Worm (Caenorhabditis elegans) whole organism, late embryonic: ENCODE measurements around the gene srj-18.

Experiments used
- C38D4.7 ChIP-seq: fragments of 200-800 bp; sonication (Bioruptor generic); optimal IDR thresholded peaks from 2 replicates; lab custom pipeline; 2018; ENCODE audit warnings: mild to moderate bottlenecking, missing genetic modification characterization, moderate library complexity, missing compliant biosample characterization
- K02D7.2 ChIP-seq: sonication (generic microtip); optimal IDR thresholded peaks from 2 replicates; lab custom pipeline; 2017; ENCODE audit warnings: mild to moderate bottlenecking, missing genetic modification characterization, missing compliant biosample characterization
- T23F11.4 ChIP-seq: fragments of 200-800 bp; sonication (Bioruptor generic); optimal IDR thresholded peaks from 2 replicates; lab custom pipeline; 2018; ENCODE audit warnings: mild to moderate bottlenecking, missing genetic modification characterization, missing compliant biosample characterization
- elt-2 ChIP-seq: sonication (generic microtip); optimal IDR thresholded peaks from 2 replicates; lab custom pipeline; 2016; ENCODE audit warnings: missing genetic modification reagents, missing genetic modification characterization, missing compliant biosample characterization
- ets-4 ChIP-seq: sonication (generic microtip); optimal IDR thresholded peaks from 2 replicates; lab custom pipeline; 2016; ENCODE audit warnings: missing genetic modification characterization, missing compliant biosample characterization
- fax-1 ChIP-seq: sonication (generic microtip); optimal IDR thresholded peaks from 2 replicates; lab custom pipeline; 2016; ENCODE audit warnings: missing genotype, missing genetic modification characterization, missing compliant biosample characterization
- lim-6 ChIP-seq: sonication (generic microtip); optimal IDR thresholded peaks from 2 replicates; lab custom pipeline; 2016; ENCODE audit warnings: missing genetic modification characterization, missing compliant biosample characterization
- lin-11 ChIP-seq: fragments of 200-800 bp; sonication (Bioruptor generic); optimal IDR thresholded peaks from 2 replicates; lab custom pipeline; 2018; ENCODE audit warnings: mild to moderate bottlenecking, missing genetic modification characterization, missing compliant biosample characterization
- pag-3 ChIP-seq: sonication (generic microtip); optimal IDR thresholded peaks from 2 replicates; lab custom pipeline; 2016; ENCODE audit warnings: missing compliant biosample characterization, missing genetic modification characterization, borderline replicate concordance
- pqm-1 ChIP-seq: sonication (generic microtip); optimal IDR thresholded peaks from 2 replicates; lab custom pipeline; 2016; ENCODE audit warnings: missing genetic modification characterization, missing compliant biosample characterization
- ref-2 ChIP-seq: sonication (generic microtip); optimal IDR thresholded peaks from 2 replicates; lab custom pipeline; 2016; ENCODE audit warnings: missing genetic modification characterization, missing compliant biosample characterization
- tbx-2 ChIP-seq: sonication (generic microtip); optimal IDR thresholded peaks from 2 replicates; lab custom pipeline; 2016; ENCODE audit warnings: missing genetic modification characterization, missing compliant biosample characterization
- unc-55 ChIP-seq: sonication (generic microtip); optimal IDR thresholded peaks from 2 replicates; lab custom pipeline; 2017; ENCODE audit warnings: missing biosample characterization, missing genetic modification reagents, missing genetic modification characterization

DNA sequence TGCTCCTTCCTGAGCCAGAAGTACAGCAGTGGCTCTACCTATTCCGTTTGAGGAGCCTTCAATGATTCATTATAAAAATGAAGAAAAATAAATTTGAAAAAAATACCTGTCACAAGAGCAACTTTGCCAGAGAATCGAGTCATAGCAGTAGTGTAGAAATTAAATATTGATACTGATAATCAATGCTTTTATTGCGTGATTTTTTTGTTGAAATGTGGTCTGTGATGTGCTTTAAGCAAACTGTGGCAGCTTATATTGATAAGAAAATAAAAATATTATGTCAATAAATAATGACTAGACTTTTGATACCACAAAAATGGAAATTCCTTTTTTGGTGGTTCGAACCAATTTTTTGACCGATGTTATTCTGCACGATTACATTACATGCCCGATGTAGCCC, 9.1 kb upstream of the srj-18 start, which contains the start of gene dhs-14:
- TF ChIP-seq lin-11 (tag; lab: Kevin White, UChicago) (no peak), C38D4.7 (GFP tag; lab: Kevin White, UChicago) (no peak), pag-3 (tag; lab: Kevin White, UChicago) (no peak), tbx-2 (no peak), K02D7.2 (tag; lab: Kevin White, UChicago) (no peak), T23F11.4 (no peak), ets-4 (tag; lab: Kevin White, UChicago) (no peak), fax-1 (tag; lab: Kevin White, UChicago) (no peak), elt-2 (tag; lab: Kevin White, UChicago) (no peak), pqm-1 (tag; lab: Kevin White, UChicago) (no peak), ref-2 (tag; lab: Kevin White, UChicago) (no peak), lim-6 (no peak), unc-55 (no peak)
